Worm (Caenorhabditis elegans): Measurements from ENCODE around the gene deg-1.

- TF ChIP-seq skn-1 (tag; optimal IDR thresholded peaks at IDR 0.05) (no peak), ztf-11 (tag; optimal IDR thresholded peaks at IDR 0.05) (no peak), nfya-1 (tag; optimal IDR thresholded peaks at IDR 0.05; ENCODE audit: insufficient read depth) (no peak), nhr-43 (tag; optimal IDR thresholded peaks at IDR 0.05; ENCODE audit: poor library complexity, severe bottlenecking) (no peak), fos-1 (tag; optimal IDR thresholded peaks at IDR 0.05) (no peak), pqm-1 (tag; optimal IDR thresholded peaks at IDR 0.05) (no peak), nhr-12 (tag; optimal IDR thresholded peaks at IDR 0.05) (no peak), ceh-9 (tag; optimal IDR thresholded peaks at IDR 0.05) (no peak), elt-3 (tag; optimal IDR thresholded peaks at IDR 0.05) (no peak), mml-1 (tag; optimal IDR thresholded peaks at IDR 0.05) (no peak), R02D3.7 (tag; optimal IDR thresholded peaks at IDR 0.05) (no peak), ceh-82 (tag; optimal IDR thresholded peaks at IDR 0.05) (no peak), mdl-1 (tag; optimal IDR thresholded peaks at IDR 0.05) (no peak)
Observed at ce11 chrX:7710643-7711042, 42.2 kb upstream of the deg-1 start, which contains the start of gene K09F5.4.
